Worm (Caenorhabditis elegans) whole organism, late embryonic: ENCODE data around the gene str-196.
A peak's percentile ranks its signal among the peaks of the same experiment; 100 is the strongest.

Experiments
- C08G9.2 ChIP-seq: sonication (generic microtip); optimal IDR thresholded peaks from 2 replicates; lab custom pipeline; 2016; ENCODE audit warnings: mild to moderate bottlenecking, missing genetic modification characterization, moderate library complexity, missing compliant biosample characterization
- C38D4.7 ChIP-seq: fragments of 200-800 bp; sonication (Bioruptor generic); optimal IDR thresholded peaks from 2 replicates; lab custom pipeline; 2018; ENCODE audit warnings: mild to moderate bottlenecking, missing genetic modification characterization, moderate library complexity, missing compliant biosample characterization
- F13H6.1 ChIP-seq: sonication (generic microtip); optimal IDR thresholded peaks from 2 replicates; lab custom pipeline; 2016; ENCODE audit warnings: missing genetic modification characterization, missing compliant biosample characterization
- K02D7.2 ChIP-seq: sonication (generic microtip); optimal IDR thresholded peaks from 2 replicates; lab custom pipeline; 2017; ENCODE audit warnings: mild to moderate bottlenecking, missing genetic modification characterization, missing compliant biosample characterization
- K09A11.1 ChIP-seq: sonication (generic microtip); optimal IDR thresholded peaks from 2 replicates; lab custom pipeline; 2017; ENCODE audit warnings: antibody characterized with exemption, mild to moderate bottlenecking, missing genetic modification characterization, missing compliant biosample characterization; ENCODE audit not compliant: insufficient read depth
- ahr-1 ChIP-seq: sonication (generic microtip); optimal IDR thresholded peaks from 2 replicates; lab custom pipeline; 2016; ENCODE audit warnings: missing genetic modification characterization, missing compliant biosample characterization
- ama-1 ChIP-seq: fragments of 150-350 bp; optimal IDR thresholded peaks from 2 replicates; lab custom pipeline; 2014
- ceh-19 ChIP-seq: fragments of 200-800 bp; sonication (Bioruptor generic); optimal IDR thresholded peaks from 2 replicates; lab custom pipeline; 2018; ENCODE audit warnings: mild to moderate bottlenecking, missing genetic modification characterization, missing compliant biosample characterization
- ceh-22 ChIP-seq: sonication (generic microtip); optimal IDR thresholded peaks from 2 replicates; lab custom pipeline; 2017; ENCODE audit warnings: missing biosample characterization, missing genetic modification characterization
- ceh-31 ChIP-seq: sonication (generic microtip); optimal IDR thresholded peaks from 2 replicates; lab custom pipeline; 2016; ENCODE audit warnings: missing genetic modification characterization, missing compliant biosample characterization
- ceh-9 ChIP-seq: sonication (generic microtip); optimal IDR thresholded peaks from 2 replicates; lab custom pipeline; 2016; ENCODE audit warnings: mild to moderate bottlenecking, missing genetic modification characterization, inconsistent platforms, missing compliant biosample characterization
- che-1 ChIP-seq: sonication (generic microtip); optimal IDR thresholded peaks from 2 replicates; lab custom pipeline; 2016; ENCODE audit warnings: mild to moderate bottlenecking, missing genetic modification characterization, missing compliant biosample characterization
- dve-1 ChIP-seq: sonication (generic microtip); optimal IDR thresholded peaks from 2 replicates; lab custom pipeline; 2017; ENCODE audit warnings: antibody characterized with exemption, mild to moderate bottlenecking, missing genetic modification characterization, missing compliant biosample characterization
- elt-2 ChIP-seq: sonication (generic microtip); optimal IDR thresholded peaks from 2 replicates; lab custom pipeline; 2016; ENCODE audit warnings: missing genetic modification reagents, missing genetic modification characterization, missing compliant biosample characterization
- elt-4 ChIP-seq: sonication (generic microtip); optimal IDR thresholded peaks from 2 replicates; lab custom pipeline; 2016; ENCODE audit warnings: missing genetic modification characterization, missing compliant biosample characterization
- eyg-1 ChIP-seq: sonication (generic microtip); optimal IDR thresholded peaks from 2 replicates; lab custom pipeline; 2016; ENCODE audit warnings: missing genotype, missing genetic modification characterization, missing compliant biosample characterization
- fax-1 ChIP-seq: sonication (generic microtip); optimal IDR thresholded peaks from 2 replicates; lab custom pipeline; 2016; ENCODE audit warnings: missing genotype, missing genetic modification characterization, missing compliant biosample characterization
- fkh-6 ChIP-seq: sonication (generic microtip); optimal IDR thresholded peaks from 2 replicates; lab custom pipeline; 2016; ENCODE audit warnings: missing genetic modification characterization, missing compliant biosample characterization
- gmeb-2 ChIP-seq: sonication (generic microtip); optimal IDR thresholded peaks from 2 replicates; lab custom pipeline; 2016; ENCODE audit warnings: missing genetic modification characterization, inconsistent platforms, missing compliant biosample characterization
- hlh-15 ChIP-seq: sonication (generic microtip); optimal IDR thresholded peaks from 2 replicates; lab custom pipeline; 2016; ENCODE audit warnings: missing genetic modification characterization, missing compliant biosample characterization
- hlh-8 ChIP-seq: sonication (generic microtip); optimal IDR thresholded peaks from 2 replicates; lab custom pipeline; 2016; ENCODE audit warnings: missing genotype, missing genetic modification characterization, missing compliant biosample characterization
- lim-6 ChIP-seq: sonication (generic microtip); optimal IDR thresholded peaks from 2 replicates; lab custom pipeline; 2016; ENCODE audit warnings: missing genetic modification characterization, missing compliant biosample characterization
- nfya-1 ChIP-seq: sonication (generic microtip); optimal IDR thresholded peaks from 2 replicates; lab custom pipeline; 2017; ENCODE audit warnings: missing genetic modification characterization, mild to moderate bottlenecking, missing compliant biosample characterization, antibody characterized with exemption, moderate library complexity
- nhr-11 ChIP-seq: fragments of 150-350 bp; optimal IDR thresholded peaks from 2 replicates; lab custom pipeline; 2014; ENCODE audit warnings: missing biosample characterization, missing genetic modification characterization
- nhr-232 ChIP-seq: sonication (generic microtip); optimal IDR thresholded peaks from 2 replicates; lab custom pipeline; 2016; ENCODE audit warnings: missing genetic modification characterization, missing compliant biosample characterization
- pag-3 ChIP-seq: sonication (generic microtip); optimal IDR thresholded peaks from 2 replicates; lab custom pipeline; 2016; ENCODE audit warnings: missing compliant biosample characterization, missing genetic modification characterization, borderline replicate concordance
- pat-9 ChIP-seq: fragments of 200-800 bp; sonication (Bioruptor generic); optimal IDR thresholded peaks from 2 replicates; lab custom pipeline; 2018; ENCODE audit warnings: mild to moderate bottlenecking, missing genetic modification characterization, moderate library complexity, missing compliant biosample characterization
- pax-1 ChIP-seq: fragments of 150-350 bp; optimal IDR thresholded peaks from 2 replicates; lab custom pipeline; 2014; ENCODE audit warnings: missing biosample characterization, missing genetic modification characterization
- pha-2 ChIP-seq: sonication (generic microtip); optimal IDR thresholded peaks from 2 replicates; lab custom pipeline; 2017; ENCODE audit warnings: mild to moderate bottlenecking, missing genetic modification characterization, missing compliant biosample characterization
- pqm-1 ChIP-seq: sonication (generic microtip); optimal IDR thresholded peaks from 2 replicates; lab custom pipeline; 2016; ENCODE audit warnings: missing genetic modification characterization, missing compliant biosample characterization
- ref-2 ChIP-seq: sonication (generic microtip); optimal IDR thresholded peaks from 2 replicates; lab custom pipeline; 2016; ENCODE audit warnings: missing genetic modification characterization, missing compliant biosample characterization
- sdc-2 ChIP-seq: sonication (generic microtip); optimal IDR thresholded peaks from 2 replicates; lab custom pipeline; 2016; ENCODE audit warnings: missing genotype, missing genetic modification characterization, missing compliant biosample characterization
- sox-2 ChIP-seq: fragments of 200-800 bp; sonication (Bioruptor generic); IDR thresholded peaks from 2 replicates; pipeline ENCODE4 v1.3.6; 2022; ENCODE audit warnings: missing genetic modification reagents, missing genetic modification characterization, missing compliant biosample characterization
- sox-4 ChIP-seq: sonication (generic microtip); optimal IDR thresholded peaks from 2 replicates; lab custom pipeline; 2017; ENCODE audit warnings: mild to moderate bottlenecking, missing genetic modification characterization, inconsistent platforms, missing compliant biosample characterization
- syd-9 ChIP-seq: sonication (generic microtip); optimal IDR thresholded peaks from 2 replicates; lab custom pipeline; 2016; ENCODE audit warnings: mild to moderate bottlenecking, missing genetic modification characterization, moderate library complexity, missing compliant biosample characterization
- tbx-2 ChIP-seq: sonication (generic microtip); optimal IDR thresholded peaks from 2 replicates; lab custom pipeline; 2016; ENCODE audit warnings: missing genetic modification characterization, missing compliant biosample characterization
- tbx-7 ChIP-seq: sonication (generic microtip); optimal IDR thresholded peaks from 2 replicates; lab custom pipeline; 2016; ENCODE audit warnings: missing genotype, missing genetic modification characterization, missing compliant biosample characterization
- unc-3 ChIP-seq, 2 experiments: fragments of 200-800 bp in 1 of 2; sonication (Bioruptor generic) in 1 of 2; sonication (generic microtip) in 1 of 2; conservative IDR thresholded peaks in 1 of 2; optimal IDR thresholded peaks in 1 of 2; 2 replicates each; pipeline versions ENCODE4 v1.3.6 to Lab custom; 2016 to 2022; ENCODE audit warnings: missing compliant biosample characterization in 2 of 2, missing genetic modification characterization in 2 of 2, missing genetic modification reagents in 1 of 2
- unc-55 ChIP-seq: sonication (generic microtip); optimal IDR thresholded peaks from 2 replicates; lab custom pipeline; 2017; ENCODE audit warnings: missing biosample characterization, missing genetic modification reagents, missing genetic modification characterization

Gene str-196

DNA sequence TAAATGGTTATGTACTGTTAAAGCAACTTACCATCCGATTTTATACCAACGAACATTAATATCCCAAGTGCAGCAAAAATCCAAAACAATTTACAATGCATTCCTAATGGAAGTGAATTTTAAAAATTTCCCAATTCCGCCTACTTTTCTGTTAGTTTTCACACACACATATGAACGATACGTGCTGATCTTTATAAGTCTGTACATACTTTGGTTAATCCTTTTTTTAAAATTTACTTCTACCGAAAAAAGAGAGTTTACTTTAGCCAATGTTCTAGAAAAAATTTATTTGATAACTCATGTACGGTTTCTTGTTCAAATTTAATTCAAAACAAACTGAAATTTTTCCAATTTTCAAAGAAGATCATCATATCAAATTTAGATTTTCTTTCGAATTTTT is 33.5 kb downstream of the str-196 start, which contains the start of gene R11G11.16:
TSS of gene R11G11.16 (minus strand) at position 101 of the 400 bp plus-strand sequence.
- TF ChIP-seq sdc-2 (no peak), K09A11.1 (tag; lab: Kevin White, UChicago) (no peak), tbx-2 (tag; lab: Kevin White, UChicago) (no peak), unc-55 (GFP tag; lab: Kevin White, UChicago) (no peak), ceh-9 (tag; lab: Kevin White, UChicago) (no peak), pat-9 (tag; lab: Kevin White, UChicago) (no peak), che-1 (tag; lab: Kevin White, UChicago) (no peak)

DNA sequence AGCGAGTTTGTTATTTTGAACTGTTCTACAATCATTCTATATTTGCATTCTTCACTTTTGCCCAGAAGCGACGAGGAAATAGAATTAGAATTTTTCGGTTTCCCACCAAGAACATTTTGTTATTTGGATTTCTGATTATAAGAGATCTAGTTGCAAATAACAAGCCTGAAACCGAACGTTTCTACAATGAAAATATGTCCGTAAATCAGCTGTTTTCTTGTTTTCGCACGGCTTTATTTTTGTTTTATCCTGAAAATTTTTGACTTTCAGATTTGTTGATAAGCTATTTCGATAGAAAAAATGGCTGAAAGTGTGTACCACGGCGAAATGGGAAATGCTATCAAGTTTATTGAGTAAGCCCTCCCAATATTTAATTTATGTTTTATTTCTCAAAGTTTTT is 36.1 kb downstream of the str-196 start, which contains the start of gene srw-108:
TSS of gene srw-108 (plus strand) at position 301 of the 400 bp plus-strand sequence.
- TF ChIP-seq K02D7.2 (tag; lab: Kevin White, UChicago) = no peak
- no peak for TF ChIP-seq unc-3 (GFP tag; conservative IDR thresholded peaks at IDR 0.05; lab: Robert Waterston, UW)
- no peak for TF ChIP-seq unc-3 (tag; optimal IDR thresholded peaks at IDR 0.05; lab: Kevin White, UChicago)
- no peak for TF ChIP-seq gmeb-2 (tag; lab: Kevin White, UChicago)
- no peak for TF ChIP-seq elt-2 (tag; lab: Kevin White, UChicago)
- TF ChIP-seq C08G9.2 (tag; lab: Kevin White, UChicago) = no peak
- TF ChIP-seq C38D4.7 = no peak

- TF ChIP-seq eyg-1 = no peak
- peak; percentile 38 for TF ChIP-seq tbx-2 (tag; lab: Kevin White, UChicago)
- TF ChIP-seq ceh-31 (tag; lab: Kevin White, UChicago) = peak; percentile 38
- TF ChIP-seq syd-9 (tag; lab: Kevin White, UChicago) = no peak
- TF ChIP-seq ahr-1 (tag; lab: Kevin White, UChicago) = no peak
- no peak for TF ChIP-seq nhr-232 (tag; lab: Kevin White, UChicago)
- no peak for TF ChIP-seq pqm-1 (tag; lab: Kevin White, UChicago)
- TF ChIP-seq sox-2 (GFP tag; lab: Robert Waterston, UW) = no peak
- peak; percentile 67 for TF ChIP-seq unc-55 (GFP tag; lab: Kevin White, UChicago)
- TF ChIP-seq hlh-15 (tag; lab: Kevin White, UChicago) = no peak
- no peak for TF ChIP-seq ref-2 (tag; lab: Kevin White, UChicago)
- TF ChIP-seq tbx-7 (tag; lab: Kevin White, UChicago) = no peak
- TF ChIP-seq ama-1 (lab: Kevin White, UChicago) = no peak
- TF ChIP-seq fax-1 (tag; lab: Kevin White, UChicago) = no peak
- peak; percentile 72 for TF ChIP-seq elt-2 (tag; lab: Kevin White, UChicago)
- no peak for TF ChIP-seq fkh-6
- TF ChIP-seq nfya-1 (tag; lab: Kevin White, UChicago) = peak; percentile 34
- TF ChIP-seq hlh-8 (tag; lab: Kevin White, UChicago) = no peak
- no peak for TF ChIP-seq K02D7.2 (tag; lab: Kevin White, UChicago)
- no peak for TF ChIP-seq ceh-19 (GFP tag; lab: Kevin White, UChicago)
- TF ChIP-seq ceh-9 (tag; lab: Kevin White, UChicago) = no peak
- TF ChIP-seq ceh-22 (tag; lab: Kevin White, UChicago) = no peak
- TF ChIP-seq elt-4 (tag; lab: Kevin White, UChicago) = no peak
- peak; percentile 21 for TF ChIP-seq pax-1 (tag; lab: Kevin White, UChicago)
- no peak for TF ChIP-seq pag-3 (tag; lab: Kevin White, UChicago)
- no peak for TF ChIP-seq pha-2
- no peak for TF ChIP-seq F13H6.1
- TF ChIP-seq pat-9 (tag; lab: Kevin White, UChicago) = no peak
- no peak for TF ChIP-seq nhr-11 (tag; lab: Kevin White, UChicago)
- TF ChIP-seq lim-6 = no peak
- TF ChIP-seq sox-4 = no peak
- TF ChIP-seq dve-1 (tag; lab: Kevin White, UChicago) = no peak
Measured at ce11 chrV:532046-532445, 40.5 kb downstream of the str-196 start, which contains the start of gene nhr-58. Gene nhr-58, plus strand, starts transcription at chrV:532259.
